Fruit fly (Drosophila melanogaster) whole organism, pupa: ENCODE measurements around the gene Tsp3A.

Experiments
- CG10348 ChIP-seq: fragments of 200-800 bp; sonication (Bioruptor generic); IDR thresholded peaks from 2 replicates; pipeline ENCODE4 v1.3.6; 2022; ENCODE audit warnings: missing biosample characterization, missing genetic modification characterization
- CG12605 ChIP-seq: fragments of 200-800 bp; sonication (Bioruptor generic); IDR thresholded peaks from 2 replicates; pipeline ENCODE4 v1.3.6; 2022; ENCODE audit warnings: missing biosample characterization, missing genetic modification characterization
- CG13204 ChIP-seq: fragments of 200-800 bp; sonication (Bioruptor generic); optimal IDR thresholded peaks from 2 replicates; lab custom pipeline; 2018; ENCODE audit warnings: missing biosample characterization, mild to moderate bottlenecking, missing genetic modification characterization, moderate library complexity
- CG14655 ChIP-seq: fragments of 200-800 bp; sonication (Bioruptor generic); optimal IDR thresholded peaks from 3 replicates; lab custom pipeline; 2017; ENCODE audit warnings: mild to moderate bottlenecking, missing biosample characterization, missing genetic modification reagents, missing genetic modification characterization
- CG15710 ChIP-seq: fragments of 200-800 bp; sonication (Bioruptor generic); optimal IDR thresholded peaks from 2 replicates; lab custom pipeline; 2018; ENCODE audit warnings: missing biosample characterization, mild to moderate bottlenecking, missing genetic modification characterization, moderate library complexity
- CG17806 ChIP-seq: fragments of 200-800 bp; sonication (Bioruptor generic); optimal IDR thresholded peaks from 2 replicates; lab custom pipeline; 2018; ENCODE audit warnings: missing biosample characterization, mild to moderate bottlenecking, missing genetic modification characterization, moderate library complexity
- CG32121 ChIP-seq: fragments of 200-800 bp; sonication (Bioruptor generic); IDR thresholded peaks from 2 replicates; pipeline ENCODE4 v1.3.6; 2022; ENCODE audit warnings: missing biosample characterization, missing genetic modification characterization
- CG34367 ChIP-seq: fragments of 200-800 bp; sonication (Bioruptor generic); optimal IDR thresholded peaks from 2 replicates; lab custom pipeline; 2018; ENCODE audit warnings: missing biosample characterization, mild to moderate bottlenecking, missing genetic modification characterization
- CG4496 ChIP-seq: fragments of 200-800 bp; sonication (Bioruptor generic); IDR thresholded peaks from 3 replicates; pipeline ENCODE4 v1.3.6; 2022; ENCODE audit warnings: missing biosample characterization, missing genetic modification characterization
- CG8159 ChIP-seq: fragments of 200-800 bp; sonication (Bioruptor generic); optimal IDR thresholded peaks from 3 replicates; lab custom pipeline; 2018; ENCODE audit warnings: missing biosample characterization, mild to moderate bottlenecking, missing genetic modification characterization, moderate library complexity
- CG8301 ChIP-seq: fragments of 200-800 bp; sonication (Bioruptor generic); optimal IDR thresholded peaks from 2 replicates; lab custom pipeline; 2018; ENCODE audit warnings: missing biosample characterization, mild to moderate bottlenecking, missing genetic modification characterization
- CG9948 ChIP-seq: fragments of 200-800 bp; sonication (Bioruptor generic); optimal IDR thresholded peaks from 2 replicates; lab custom pipeline; 2018; ENCODE audit warnings: missing biosample characterization, mild to moderate bottlenecking, missing genetic modification characterization, moderate library complexity
- D1 ChIP-seq: fragments of 200-800 bp; sonication (Bioruptor generic); optimal IDR thresholded peaks from 2 replicates; lab custom pipeline; 2018; ENCODE audit warnings: missing biosample characterization, mild to moderate bottlenecking, missing genetic modification characterization, moderate library complexity
- EcR ChIP-seq: fragments of 200-800 bp; sonication (Bioruptor generic); optimal IDR thresholded peaks from 3 replicates; lab custom pipeline; 2019; ENCODE audit warnings: missing biosample characterization, missing genetic modification characterization, mild to moderate bottlenecking, moderate library complexity, missing genetic modification reagents
- Ets98B ChIP-seq: fragments of 200-800 bp; sonication (Bioruptor generic); IDR thresholded peaks from 2 replicates; pipeline ENCODE4 v1.3.6; 2022; ENCODE audit warnings: missing biosample characterization, missing genetic modification characterization
- Pif1A ChIP-seq: fragments of 200-800 bp; sonication (Bioruptor generic); optimal IDR thresholded peaks from 3 replicates; lab custom pipeline; 2016; ENCODE audit warnings: missing biosample characterization, missing genetic modification characterization
- Pif1B ChIP-seq: fragments of 200-800 bp; sonication (Bioruptor generic); optimal IDR thresholded peaks from 3 replicates; lab custom pipeline; 2016; ENCODE audit warnings: missing biosample characterization, missing genetic modification characterization
- Snoo ChIP-seq: fragments of 200-800 bp; sonication (Bioruptor generic); optimal IDR thresholded peaks from 3 replicates; lab custom pipeline; 2017; ENCODE audit warnings: missing biosample characterization, mild to moderate bottlenecking, missing genetic modification characterization, inconsistent platforms
- fd96Ca ChIP-seq: fragments of 200-800 bp; sonication (Bioruptor generic); IDR thresholded peaks from 3 replicates; pipeline ENCODE4 v1.3.6; 2022; ENCODE audit warnings: missing biosample characterization, missing genetic modification characterization
- gl ChIP-seq: fragments of 200-800 bp; sonication (Bioruptor generic); optimal IDR thresholded peaks from 2 replicates; lab custom pipeline; 2018; ENCODE audit warnings: missing biosample characterization, mild to moderate bottlenecking, missing genetic modification characterization
- rn ChIP-seq: fragments of 200-800 bp; sonication (Bioruptor generic); IDR thresholded peaks from 2 replicates; pipeline ENCODE4 v1.3.6; 2022; ENCODE audit warnings: missing biosample characterization, missing genetic modification characterization

The Tsp3A gene

dm6 chrX:2645593-2645992 is 26.1 kb upstream of the Tsp3A start:
- no peak for TF ChIP-seq CG4496 (GFP tag; lab: Robert Waterston, UW)
- no peak for TF ChIP-seq CG34367 (tag; lab: Kevin White, UChicago)
- no peak for TF ChIP-seq EcR (GFP tag; lab: Kevin White, UChicago)
- TF ChIP-seq CG10348 (GFP tag; lab: Robert Waterston, UW): no peak

- TF ChIP-seq D1 (tag; lab: Kevin White, UChicago) (no peak), gl (tag; lab: Kevin White, UChicago) (no peak), CG34367 (tag; lab: Kevin White, UChicago) (no peak), CG15710 (tag; lab: Kevin White, UChicago) (peak; percentile 15), CG8301 (tag; lab: Kevin White, UChicago) (peak; percentile 37), CG14655 (peak; percentile 58), CG12605 (GFP tag; lab: Robert Waterston, UW) (peak; percentile 27; the same call in 1 of the 2 replicates), CG17806 (tag; lab: Kevin White, UChicago) (peak; percentile 8), Snoo (tag; lab: Kevin White, UChicago) (no peak), CG8159 (tag; lab: Kevin White, UChicago) (peak; percentile 37), rn (GFP tag; lab: Robert Waterston, UW) (no peak), CG10348 (GFP tag; lab: Robert Waterston, UW) (no peak), fd96Ca (GFP tag; lab: Robert Waterston, UW) (peak; percentile 25; the same call in 1 of the 3 replicates), CG4496 (GFP tag; lab: Robert Waterston, UW) (peak; percentile 45; the same call in 2 of the 3 replicates), CG13204 (no peak), CG32121 (GFP tag; lab: Robert Waterston, UW) (no peak), CG9948 (tag; lab: Kevin White, UChicago) (no peak), Ets98B (GFP tag; lab: Robert Waterston, UW) (peak; percentile 48; the same call in 1 of the 2 replicates), Pif1A (GFP tag; lab: Kevin White, UChicago) (no peak), EcR (GFP tag; lab: Kevin White, UChicago) (no peak), Pif1B (GFP tag; lab: Kevin White, UChicago) (peak; percentile 42)
Observed at dm6 chrX:2642484-2643379, 23.2 kb upstream of the Tsp3A start.

- no peak for TF ChIP-seq D1 (tag; lab: Kevin White, UChicago)
- no peak for TF ChIP-seq CG10348 (GFP tag; lab: Robert Waterston, UW)
- no peak for TF ChIP-seq Snoo (tag; lab: Kevin White, UChicago)
- TF ChIP-seq CG17806 (tag; lab: Kevin White, UChicago): no peak
- TF ChIP-seq CG8301 (tag; lab: Kevin White, UChicago): no peak
Observed at dm6 chrX:2638646-2639045, 19.1 kb upstream of the Tsp3A start.

- TF ChIP-seq CG8159 (tag; lab: Kevin White, UChicago) (no peak), CG12605 (GFP tag; lab: Robert Waterston, UW) (no peak), Pif1A (GFP tag; lab: Kevin White, UChicago) (no peak), EcR (GFP tag; lab: Kevin White, UChicago) (no peak), Snoo (tag; lab: Kevin White, UChicago) (no peak), fd96Ca (GFP tag; lab: Robert Waterston, UW) (no peak), CG4496 (GFP tag; lab: Robert Waterston, UW) (no peak), gl (tag; lab: Kevin White, UChicago) (no peak)
Observed at dm6 chrX:2637914-2638313, 18.4 kb upstream of the Tsp3A start.

- no peak for TF ChIP-seq CG8301 (tag; lab: Kevin White, UChicago)
- TF ChIP-seq CG34367 (tag; lab: Kevin White, UChicago): no peak
- no peak for TF ChIP-seq CG9948 (tag; lab: Kevin White, UChicago)
- no peak for TF ChIP-seq CG8159 (tag; lab: Kevin White, UChicago)
- no peak for TF ChIP-seq D1 (tag; lab: Kevin White, UChicago)
- TF ChIP-seq CG15710 (tag; lab: Kevin White, UChicago): no peak
- no peak for TF ChIP-seq Ets98B (GFP tag; lab: Robert Waterston, UW)
- TF ChIP-seq Snoo (tag; lab: Kevin White, UChicago): no peak
- TF ChIP-seq CG4496 (GFP tag; lab: Robert Waterston, UW): no peak
- TF ChIP-seq rn (GFP tag; lab: Robert Waterston, UW): no peak
- no peak for TF ChIP-seq Pif1B (GFP tag; lab: Kevin White, UChicago)
- TF ChIP-seq EcR (GFP tag; lab: Kevin White, UChicago): no peak
- no peak for TF ChIP-seq Pif1A (GFP tag; lab: Kevin White, UChicago)
- no peak for TF ChIP-seq gl (tag; lab: Kevin White, UChicago)
- TF ChIP-seq CG12605 (GFP tag; lab: Robert Waterston, UW): no peak
- TF ChIP-seq CG14655: no peak
- TF ChIP-seq CG32121 (GFP tag; lab: Robert Waterston, UW): no peak
Observed at dm6 chrX:2636825-2637535, 17.4 kb upstream of the Tsp3A start.
